Worm (Caenorhabditis elegans): Measurements from ENCODE around the gene ska-3.
A peak's percentile ranks its signal among the peaks of the same experiment; 100 is the strongest.

ska-3 gene

DNA sequence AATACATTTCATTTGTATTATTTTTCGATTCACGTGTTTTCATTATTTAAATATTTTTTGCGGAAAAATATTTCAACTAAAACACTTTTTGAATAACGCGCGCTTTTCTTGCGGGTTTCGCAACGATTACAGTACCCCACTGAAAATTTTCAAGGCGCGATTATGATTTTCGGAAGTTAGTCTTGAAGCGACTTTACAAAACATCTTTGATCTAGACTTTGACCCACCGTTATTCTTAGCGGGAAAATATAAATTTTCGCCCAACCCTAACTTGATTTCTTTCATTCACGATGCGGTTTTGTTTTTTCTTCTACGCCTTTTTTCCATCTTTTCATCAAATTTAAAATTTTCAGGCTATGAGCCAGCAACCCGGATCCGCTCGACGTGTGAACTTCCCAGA, 49.0 kb upstream of the ska-3 start, which contains the start of gene egg-1:
TSS of gene egg-1 (plus strand) at position 354 of the 400 bp plus-strand sequence.
- no peak for TF ChIP-seq peb-1 (tag; optimal IDR thresholded peaks at IDR 0.05)

DNA sequence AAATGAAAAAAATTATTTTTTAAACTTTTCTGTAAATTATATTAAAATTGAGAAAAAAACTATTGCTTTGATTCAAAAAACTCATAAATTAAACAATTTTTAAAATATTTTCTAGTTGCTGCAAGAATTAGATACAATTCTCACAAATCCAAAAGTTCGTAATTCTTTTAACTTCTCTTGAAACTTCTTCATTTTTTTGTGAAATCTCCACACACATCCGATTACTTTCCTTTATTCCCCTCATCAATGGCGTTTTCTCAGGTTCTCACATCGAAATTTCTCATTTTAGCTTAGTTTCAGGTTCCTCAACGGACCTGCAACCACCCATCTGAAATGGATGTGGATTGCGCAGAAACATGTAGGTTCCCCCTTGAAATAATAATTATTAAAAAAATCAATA, 43.7 kb upstream of the ska-3 start, which contains the start of gene wrm-1:
TSS of gene wrm-1 (plus strand) at position 301 of the 400 bp plus-strand sequence.
- TF ChIP-seq dmd-4 (tag; optimal IDR thresholded peaks at IDR 0.05) (no peak), alr-1 (tag; optimal IDR thresholded peaks at IDR 0.05) (no peak), aly-2 (tag; optimal IDR thresholded peaks at IDR 0.05) (no peak), snpc-4 (tag; optimal IDR thresholded peaks at IDR 0.05) (no peak), ztf-1 (GFP tag; conservative IDR thresholded peaks at IDR 0.05) (no peak), nhr-77 (tag; optimal IDR thresholded peaks at IDR 0.05) (no peak), nhr-6 (tag; optimal IDR thresholded peaks at IDR 0.05) (no peak), C34F6.9 (tag; optimal IDR thresholded peaks at IDR 0.05) (no peak)

- TF ChIP-seq nhr-6 (tag; optimal IDR thresholded peaks at IDR 0.05): no peak
- no peak for TF ChIP-seq Y55F3AM.14 (GFP tag; optimal IDR thresholded peaks at IDR 0.05)
- peak; percentile 24 for TF ChIP-seq nhr-25 (tag; optimal IDR thresholded peaks at IDR 0.05)
- no peak for TF ChIP-seq unc-62 (GFP tag; optimal IDR thresholded peaks at IDR 0.05)
- peak; percentile 52 for TF ChIP-seq lin-13 (GFP tag; optimal IDR thresholded peaks at IDR 0.05)
- TF ChIP-seq F13H6.1 (tag; optimal IDR thresholded peaks at IDR 0.05): peak; percentile 71
- TF ChIP-seq sma-3 (GFP tag; optimal IDR thresholded peaks at IDR 0.05): peak; percentile 84
- no peak for TF ChIP-seq mab-5 (tag; optimal IDR thresholded peaks at IDR 0.05)
- peak; percentile 68 for TF ChIP-seq C34F6.9 (tag; optimal IDR thresholded peaks at IDR 0.05)
- TF ChIP-seq ztf-4 (tag; optimal IDR thresholded peaks at IDR 0.05): peak; percentile 59
- TF ChIP-seq alr-1 (tag; optimal IDR thresholded peaks at IDR 0.05): no peak
- no peak for TF ChIP-seq mbf-1 (tag; optimal IDR thresholded peaks at IDR 0.05)
- TF ChIP-seq aly-2 (tag; optimal IDR thresholded peaks at IDR 0.05): no peak
- TF ChIP-seq lin-39 (tag; optimal IDR thresholded peaks at IDR 0.05): no peak
- TF ChIP-seq sem-4 (tag; optimal IDR thresholded peaks at IDR 0.05): peak; percentile 74
- no peak for TF ChIP-seq egl-27 (tag; optimal IDR thresholded peaks at IDR 0.05)
- peak; percentile 17 for TF ChIP-seq R02D3.7 (tag; optimal IDR thresholded peaks at IDR 0.05)
- TF ChIP-seq nhr-129 (tag; optimal IDR thresholded peaks at IDR 0.05): peak; percentile 15
- peak; percentile 18 for TF ChIP-seq skn-1 (tag; optimal IDR thresholded peaks at IDR 0.05)
- TF ChIP-seq nhr-21 (tag; optimal IDR thresholded peaks at IDR 0.05): peak; percentile 31
- TF ChIP-seq lin-11 (tag; optimal IDR thresholded peaks at IDR 0.05): peak; percentile 27
- TF ChIP-seq sma-9 (GFP tag; optimal IDR thresholded peaks at IDR 0.05): peak; percentile 93
- no peak for TF ChIP-seq sma-9 (tag; optimal IDR thresholded peaks at IDR 0.05)
- TF ChIP-seq fos-1 (tag; optimal IDR thresholded peaks at IDR 0.05): peak; percentile 87
- TF ChIP-seq gmeb-1 (tag; optimal IDR thresholded peaks at IDR 0.05): peak; percentile 90
- TF ChIP-seq lsy-2 (tag; optimal IDR thresholded peaks at IDR 0.05): peak; percentile 34 to 80
- TF ChIP-seq crh-2 (tag; optimal IDR thresholded peaks at IDR 0.05): peak; percentile 66
- TF ChIP-seq unc-55 (GFP tag; optimal IDR thresholded peaks at IDR 0.05): peak; percentile 61
- peak; percentile 28 for TF ChIP-seq blmp-1 (tag; optimal IDR thresholded peaks at IDR 0.05; ENCODE audit: insufficient read depth)
Measured at ce11 chrIII:5721888-5722287, 43.1 kb upstream of the ska-3 start.

- TF ChIP-seq nhr-21 (tag; optimal IDR thresholded peaks at IDR 0.05): no peak
- TF ChIP-seq mbf-1 (tag; optimal IDR thresholded peaks at IDR 0.05): no peak
Measured at ce11 chrIII:5721488-5721887, 42.7 kb upstream of the ska-3 start.

- TF ChIP-seq nhr-129 (tag; optimal IDR thresholded peaks at IDR 0.05) (no peak), sma-9 (GFP tag; optimal IDR thresholded peaks at IDR 0.05) (peak; percentile 2), sma-9 (tag; optimal IDR thresholded peaks at IDR 0.05) (no peak)
Measured at ce11 chrIII:5720266-5721019, 41.6 kb upstream of the ska-3 start.

Measured in whole organism, L2 larva.